Worm (Caenorhabditis elegans): Measurements from ENCODE around the gene cest-33.

ce11 chrV:6414985-6415384, 49.5 kb upstream of the cest-33 start, which contains the start of gene cht-6:
- TF ChIP-seq unc-62 (GFP tag; optimal IDR thresholded peaks at IDR 0.05) (no peak), B0336.3 (GFP tag; IDR thresholded peaks at IDR 0.05) (no peak), rpc-1 (optimal IDR thresholded peaks at IDR 0.05) (no peak), rpc-1 (tag; optimal IDR thresholded peaks at IDR 0.05) (no peak), attf-5 (GFP tag; optimal IDR thresholded peaks at IDR 0.05) (no peak), snpc-4 (GFP tag; optimal IDR thresholded peaks at IDR 0.05) (no peak), snpc-4 (tag; optimal IDR thresholded peaks at IDR 0.05) (no peak), F37B4.10 (GFP tag; IDR thresholded peaks at IDR 0.05) (no peak), die-1 (tag; optimal IDR thresholded peaks at IDR 0.05) (no peak), ceh-91 (GFP tag; IDR thresholded peaks at IDR 0.05) (no peak), sdz-38 (tag; optimal IDR thresholded peaks at IDR 0.05) (no peak), ztf-6 (GFP tag; IDR thresholded peaks at IDR 0.05) (no peak), ama-1 (optimal IDR thresholded peaks at IDR 0.05) (no peak), ama-1 (GFP tag; optimal IDR thresholded peaks at IDR 0.05) (no peak), ZK185.1 (tag; optimal IDR thresholded peaks at IDR 0.05; ENCODE audit: poor library complexity, severe bottlenecking) (no peak), chd-7 (tag; optimal IDR thresholded peaks at IDR 0.05) (no peak), Y79H2A.3 (GFP tag; conservative IDR thresholded peaks at IDR 0.05) (no peak)
